Fruit fly (Drosophila melanogaster): ENCODE measurements around the gene ovo.

ovo gene

dm6 chrX:5083647-5084096 lies 35.6 kb downstream of the ovo start (continued):
- peak; percentile 64 for TF ChIP-seq Deaf1 (tag; optimal IDR thresholded peaks at IDR 0.05)
- TF ChIP-seq abd-A (tag; optimal IDR thresholded peaks at IDR 0.05) = peak; percentile 98
- peak; percentile 87 for TF ChIP-seq CG17568 (GFP tag; optimal IDR thresholded peaks at IDR 0.05)
- TF ChIP-seq E2f2 (GFP tag; IDR thresholded peaks at IDR 0.05) = peak; percentile 81
- peak; percentile 68 for TF ChIP-seq CG14965 (GFP tag; optimal IDR thresholded peaks at IDR 0.05; ENCODE audit: borderline replicate concordance)
- TF ChIP-seq dpn (GFP tag; optimal IDR thresholded peaks at IDR 0.05) = peak; percentile 93 to 97
- TF ChIP-seq CG12155 (GFP tag; optimal IDR thresholded peaks at IDR 0.05) = peak; percentile 92
- peak; percentile 92 for TF ChIP-seq ham (GFP tag; IDR thresholded peaks at IDR 0.05)
- peak; percentile 92 for TF ChIP-seq CG31224 (GFP tag; IDR thresholded peaks at IDR 0.05)
- TF ChIP-seq usp (GFP tag; optimal IDR thresholded peaks at IDR 0.05) = no peak
- TF ChIP-seq scrt (GFP tag; optimal IDR thresholded peaks at IDR 0.05) = peak; percentile 88
- no peak for TF ChIP-seq Dfd (GFP tag; optimal IDR thresholded peaks at IDR 0.05)
- peak; percentile 72 for TF ChIP-seq Jarid2 (GFP tag; optimal IDR thresholded peaks at IDR 0.05)
- peak; percentile 94 for TF ChIP-seq wor (GFP tag; IDR thresholded peaks at IDR 0.05)
- peak; percentile 93 for TF ChIP-seq gem (tag; optimal IDR thresholded peaks at IDR 0.05)
- TF ChIP-seq CG2120 (GFP tag; optimal IDR thresholded peaks at IDR 0.05) = peak; percentile 96
- 0 out of 3 replicates have a peak, but pooled peaks have one; percentile 34 for TF ChIP-seq zen2 (GFP tag; IDR thresholded peaks at IDR 0.05; ENCODE audit: partially characterized antibody)
- peak; percentile 57 for TF ChIP-seq CG7928 (GFP tag; optimal IDR thresholded peaks at IDR 0.05)
- peak; percentile 87 for TF ChIP-seq CG4328 (GFP tag; optimal IDR thresholded peaks at IDR 0.05)
- peak; percentile 85 for TF ChIP-seq Bdp1 (GFP tag; optimal IDR thresholded peaks at IDR 0.05)
- no peak for TF ChIP-seq CG15479 (GFP tag; optimal IDR thresholded peaks at IDR 0.05)
- TF ChIP-seq CG13287 (GFP tag; IDR thresholded peaks at IDR 0.05; ENCODE audit: partially characterized antibody) = peak; percentile 57
- peak; percentile 92 for TF ChIP-seq tx (GFP tag; optimal IDR thresholded peaks at IDR 0.05)
- peak; percentile 71 for TF ChIP-seq corto (GFP tag; optimal IDR thresholded peaks at IDR 0.05)
- peak; percentile 88 for TF ChIP-seq ac (GFP tag; optimal IDR thresholded peaks at IDR 0.05)
- TF ChIP-seq lola (GFP tag; optimal IDR thresholded peaks at IDR 0.05) = peak in 1 of 3 experiments; percentile 85
- TF ChIP-seq stc (GFP tag; IDR thresholded peaks at IDR 0.05) = peak; percentile 97
- peak; percentile 97 for TF ChIP-seq CG14014 (GFP tag; IDR thresholded peaks at IDR 0.05)
- TF ChIP-seq CG11398 (GFP tag; optimal IDR thresholded peaks at IDR 0.05) = peak; percentile 86
- TF ChIP-seq CG18619 (GFP tag; optimal IDR thresholded peaks at IDR 0.05) = peak; percentile 93
- TF ChIP-seq TFAM (GFP tag; optimal IDR thresholded peaks at IDR 0.05) = peak; percentile 88
- no peak for TF ChIP-seq zf30C (GFP tag; optimal IDR thresholded peaks at IDR 0.05)
- peak; percentile 90 for TF ChIP-seq CG31441 (GFP tag; IDR thresholded peaks at IDR 0.05)
- TF ChIP-seq Awh (GFP tag; IDR thresholded peaks at IDR 0.05) = peak; percentile 95
- TF ChIP-seq CG3281 (GFP tag; optimal IDR thresholded peaks at IDR 0.05) = peak; percentile 93
- peak; percentile 81 for TF ChIP-seq CG18011 (GFP tag; optimal IDR thresholded peaks at IDR 0.05)
- TF ChIP-seq CG3995 (GFP tag; optimal IDR thresholded peaks at IDR 0.05) = peak; percentile 59
- peak; percentile 74 for TF ChIP-seq sd (tag; optimal IDR thresholded peaks at IDR 0.05)
- TF ChIP-seq CG17612 (GFP tag; IDR thresholded peaks at IDR 0.05) = peak; percentile 89
- TF ChIP-seq dan (GFP tag; IDR thresholded peaks at IDR 0.05) = peak; percentile 92
- peak; percentile 91 to 95 for TF ChIP-seq chif (GFP tag; optimal IDR thresholded peaks at IDR 0.05)
- TF ChIP-seq jumu (GFP tag; optimal IDR thresholded peaks at IDR 0.05) = peak; percentile 96
- peak; percentile 95 for TF ChIP-seq CG10209 (GFP tag; optimal IDR thresholded peaks at IDR 0.05)
- 0 out of 3 replicates have a peak, but pooled peaks have one; percentile 55 for TF ChIP-seq mld (GFP tag; IDR thresholded peaks at IDR 0.05; ENCODE audit: partially characterized antibody)
- peak; percentile 92 for TF ChIP-seq Oli (tag; optimal IDR thresholded peaks at IDR 0.05)
- TF ChIP-seq H15 (GFP tag; IDR thresholded peaks at IDR 0.05) = peak; percentile 96
- peak; percentile 76 for TF ChIP-seq CG4360 (GFP tag; IDR thresholded peaks at IDR 0.05)
- TF ChIP-seq CG13296 (GFP tag; optimal IDR thresholded peaks at IDR 0.05) = peak; percentile 89
- no peak for TF ChIP-seq Dip2 (GFP tag; IDR thresholded peaks at IDR 0.05)
- TF ChIP-seq btn (GFP tag; optimal IDR thresholded peaks at IDR 0.05) = peak; percentile 87

Data from whole organism, embryonic.